Worm (Caenorhabditis elegans): Measurements from ENCODE around the gene lgc-27.

lgc-27 gene

DNA sequence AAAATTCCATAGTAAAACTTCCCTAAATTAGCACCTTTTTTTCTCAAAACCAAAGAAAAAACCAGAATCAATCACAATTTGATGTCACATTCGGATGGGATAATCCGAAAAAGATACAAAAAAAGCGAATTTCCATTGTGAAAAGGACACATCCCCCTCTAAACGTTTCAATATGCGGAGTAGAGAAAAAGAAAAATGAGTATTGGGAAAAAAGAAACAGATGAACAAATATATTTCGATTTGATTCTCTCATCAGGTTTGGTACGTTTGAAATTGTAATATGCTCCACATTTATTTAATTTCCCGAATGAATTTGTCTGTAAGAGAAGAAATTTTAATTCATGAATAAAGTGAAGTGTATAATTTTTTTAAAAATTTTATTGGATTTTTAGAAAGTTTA lies 9.4 kb downstream of the lgc-27 start:
- TF ChIP-seq ceh-31 (tag; optimal IDR thresholded peaks at IDR 0.05) (no peak), ceh-6 (GFP tag; optimal IDR thresholded peaks at IDR 0.05) (no peak), ceh-18 (tag; optimal IDR thresholded peaks at IDR 0.05) (no peak), hlh-6 (tag; optimal IDR thresholded peaks at IDR 0.05) (no peak), fax-1 (tag; optimal IDR thresholded peaks at IDR 0.05) (no peak), pha-2 (tag; optimal IDR thresholded peaks at IDR 0.05) (no peak)

DNA sequence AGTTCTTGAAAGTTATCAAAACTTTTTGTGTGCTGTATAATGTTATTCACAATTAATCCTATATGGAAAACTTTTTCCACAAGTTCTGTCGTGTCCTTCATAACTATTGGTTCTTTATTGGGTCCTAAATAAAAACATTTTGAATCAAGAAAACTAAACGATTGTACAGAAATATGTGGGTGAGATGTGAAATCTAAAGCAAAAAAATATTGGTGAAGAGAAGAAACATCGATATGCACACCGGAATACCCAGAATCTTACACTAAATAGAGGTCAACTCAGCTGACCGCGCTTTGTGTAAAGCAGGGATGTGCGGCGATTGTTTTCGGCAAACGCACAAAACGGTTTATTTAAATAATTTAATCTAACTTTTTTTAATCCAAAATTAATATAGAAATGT lies 12.4 kb downstream of the lgc-27 start, which contains the start of gene T05A7.13:
TSS of gene T05A7.13 (minus strand) at position 101 of the 400 bp plus-strand sequence.
- TF ChIP-seq K02D7.2 (tag; optimal IDR thresholded peaks at IDR 0.05): no peak

DNA sequence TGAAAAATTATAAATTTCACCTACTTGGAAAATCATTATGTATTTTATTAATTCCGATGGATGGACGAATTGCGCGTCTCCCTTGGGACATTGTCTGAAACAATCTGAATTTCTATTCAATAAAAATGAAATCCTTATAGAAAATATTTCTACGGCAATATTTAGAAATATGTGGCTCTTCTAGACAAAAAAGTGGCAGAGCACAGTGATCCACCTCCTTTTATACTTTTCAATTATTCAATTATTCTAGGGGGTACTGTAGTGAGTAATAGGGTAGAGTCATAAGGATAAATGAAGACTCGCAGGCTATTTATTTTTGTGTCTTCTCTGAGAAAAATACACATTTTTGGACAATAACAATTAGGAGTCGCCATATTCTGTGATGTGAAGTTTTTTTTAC lies 14.3 kb downstream of the lgc-27 start, which contains the start of gene T05A7.12:
TSS of gene T05A7.12 (minus strand) at position 101 of the 400 bp plus-strand sequence.
- no peak for TF ChIP-seq Y22D7AL.16 (tag; optimal IDR thresholded peaks at IDR 0.05)
- no peak for TF ChIP-seq syd-9 (tag; optimal IDR thresholded peaks at IDR 0.05)
- TF ChIP-seq ceh-18 (tag; optimal IDR thresholded peaks at IDR 0.05): no peak
- no peak for TF ChIP-seq zip-5 (tag; optimal IDR thresholded peaks at IDR 0.05)
- no peak for TF ChIP-seq fkh-6 (tag; optimal IDR thresholded peaks at IDR 0.05)
- no peak for TF ChIP-seq odd-2 (tag; optimal IDR thresholded peaks at IDR 0.05)
- TF ChIP-seq ceh-31 (tag; optimal IDR thresholded peaks at IDR 0.05): no peak
- TF ChIP-seq sox-2 (GFP tag; IDR thresholded peaks at IDR 0.05): no peak

DNA sequence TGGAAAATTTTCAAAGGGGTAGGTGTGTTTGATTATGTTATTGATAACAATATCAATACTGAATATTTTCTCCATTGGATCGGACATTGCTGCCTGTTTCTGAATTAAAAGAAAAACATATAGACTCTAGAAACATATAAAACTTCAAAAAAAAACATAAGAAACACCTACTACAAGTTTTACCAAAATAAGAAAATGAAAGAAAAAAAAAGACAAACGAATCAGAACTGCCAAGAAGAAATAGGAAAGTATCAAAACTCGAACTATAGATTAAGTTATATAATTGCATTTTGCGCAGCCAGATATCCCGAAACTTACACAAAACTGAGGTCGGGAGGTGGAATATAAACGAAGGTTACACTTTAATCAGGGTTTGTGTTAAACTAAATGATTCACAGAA lies 16.5 kb downstream of the lgc-27 start, which contains the start of gene T05A7.11:
TSS of gene T05A7.11 (minus strand) at position 101 of the 400 bp plus-strand sequence.
- no peak for TF ChIP-seq mec-3 (tag; optimal IDR thresholded peaks at IDR 0.05; ENCODE audit: borderline replicate concordance)
- no peak for TF ChIP-seq pag-3 (tag; optimal IDR thresholded peaks at IDR 0.05; ENCODE audit: borderline replicate concordance)
- TF ChIP-seq ets-4 (tag; optimal IDR thresholded peaks at IDR 0.05): no peak
- no peak for TF ChIP-seq rnt-1 (tag; optimal IDR thresholded peaks at IDR 0.05)
- TF ChIP-seq unc-55 (GFP tag; optimal IDR thresholded peaks at IDR 0.05): no peak
- TF ChIP-seq unc-42 (tag; optimal IDR thresholded peaks at IDR 0.05): no peak
- no peak for TF ChIP-seq ceh-14 (tag; optimal IDR thresholded peaks at IDR 0.05)
- TF ChIP-seq pha-2 (tag; optimal IDR thresholded peaks at IDR 0.05): no peak
- no peak for TF ChIP-seq ceh-2 (tag; optimal IDR thresholded peaks at IDR 0.05)
- TF ChIP-seq syd-9 (tag; optimal IDR thresholded peaks at IDR 0.05): no peak
- no peak for TF ChIP-seq hlh-6 (tag; optimal IDR thresholded peaks at IDR 0.05)

DNA sequence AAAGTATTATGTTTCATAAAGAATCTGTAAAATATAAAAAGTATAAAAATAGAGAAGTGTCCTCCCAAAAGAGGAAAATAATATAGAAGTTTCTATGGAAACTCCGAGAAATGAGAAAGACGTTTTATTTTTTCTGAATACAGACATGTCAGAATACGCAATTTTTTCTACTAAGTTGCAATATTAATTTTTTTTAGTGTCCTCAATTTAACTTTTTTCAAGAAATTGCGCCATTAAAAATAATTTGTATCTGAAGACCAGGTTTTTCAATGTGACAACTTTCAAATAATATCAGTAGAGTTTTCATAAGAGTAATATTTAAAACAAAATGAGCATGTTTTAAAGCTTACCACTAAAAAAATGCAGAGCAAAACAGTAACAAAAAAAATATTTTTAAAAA lies 18.7 kb downstream of the lgc-27 start, which contains the start of gene fut-5:
TSS of gene fut-5 (minus strand) at position 101 of the 400 bp plus-strand sequence.
- TF ChIP-seq ceh-22 (tag; optimal IDR thresholded peaks at IDR 0.05): no peak
- TF ChIP-seq eyg-1 (tag; optimal IDR thresholded peaks at IDR 0.05): no peak
- TF ChIP-seq hlh-15 (tag; optimal IDR thresholded peaks at IDR 0.05): no peak
- no peak for TF ChIP-seq madf-2 (tag; optimal IDR thresholded peaks at IDR 0.05)
- TF ChIP-seq hlh-13 (GFP tag; optimal IDR thresholded peaks at IDR 0.05): no peak
- no peak for TF ChIP-seq nhr-11 (tag; optimal IDR thresholded peaks at IDR 0.05)
- no peak for TF ChIP-seq rnt-1 (tag; optimal IDR thresholded peaks at IDR 0.05)

DNA sequence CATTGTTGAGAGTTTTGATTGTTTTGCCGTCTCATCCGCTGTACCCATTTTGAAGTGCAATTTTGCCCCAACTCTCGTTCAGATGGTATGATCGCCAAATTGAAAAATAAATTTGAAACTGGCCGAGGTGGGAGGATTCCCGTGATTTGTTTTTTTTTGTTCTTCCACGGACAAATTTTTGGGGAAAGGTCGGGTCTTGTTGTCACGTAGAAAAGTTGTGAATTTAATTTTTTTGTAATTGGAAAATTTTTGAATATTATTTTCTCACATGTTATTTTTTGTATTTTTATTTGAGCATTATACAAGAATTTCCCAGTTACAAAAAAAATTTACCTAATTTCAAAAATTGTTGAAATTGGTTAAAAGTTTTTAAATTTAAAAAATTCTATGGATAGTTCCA lies 22.8 kb downstream of the lgc-27 start, which contains the start of gene T05A7.6:
TSS of gene T05A7.6 (minus strand) at position 101 of the 400 bp plus-strand sequence.
- TF ChIP-seq fkh-10 (GFP tag; optimal IDR thresholded peaks at IDR 0.05) (no peak), unc-86 (tag; optimal IDR thresholded peaks at IDR 0.05) (no peak), T23F11.4 (GFP tag; optimal IDR thresholded peaks at IDR 0.05) (no peak), tbx-2 (tag; optimal IDR thresholded peaks at IDR 0.05) (no peak), gmeb-2 (tag; optimal IDR thresholded peaks at IDR 0.05) (no peak), nhr-11 (tag; optimal IDR thresholded peaks at IDR 0.05) (no peak), odd-2 (tag; optimal IDR thresholded peaks at IDR 0.05) (no peak), pax-1 (tag; optimal IDR thresholded peaks at IDR 0.05) (no peak), ceh-14 (tag; optimal IDR thresholded peaks at IDR 0.05) (no peak), ceh-22 (tag; optimal IDR thresholded peaks at IDR 0.05) (no peak), npax-4 (tag; optimal IDR thresholded peaks at IDR 0.05) (no peak), elt-2 (tag; optimal IDR thresholded peaks at IDR 0.05) (no peak), K02D7.2 (tag; optimal IDR thresholded peaks at IDR 0.05) (no peak), pha-4 (tag; optimal IDR thresholded peaks at IDR 0.05) (no peak), C08G9.2 (tag; optimal IDR thresholded peaks at IDR 0.05) (no peak), madf-2 (tag; optimal IDR thresholded peaks at IDR 0.05) (no peak)
